Worm (Caenorhabditis elegans) whole organism, mixed stage, embryonic: Measurements from ENCODE around the gene srd-45.

ENCODE experiments used
- blmp-1 ChIP-seq: fragments of 150-350 bp; optimal IDR thresholded peaks from 2 replicates; lab custom pipeline; 2014; ENCODE audit warnings: missing biosample characterization, missing genetic modification characterization
- elt-1 ChIP-seq: sonication (generic microtip); optimal IDR thresholded peaks from 2 replicates; lab custom pipeline; 2017; ENCODE audit warnings: missing genetic modification characterization, mild to moderate bottlenecking, missing compliant biosample characterization, antibody characterized with exemption, moderate library complexity, borderline replicate concordance; ENCODE audit not compliant: insufficient read depth
- flh-1 ChIP-seq: fragments of 200-800 bp; sonication (Bioruptor generic); optimal IDR thresholded peaks from 2 replicates; lab custom pipeline; 2018; ENCODE audit warnings: mild to moderate bottlenecking, missing genetic modification characterization, moderate library complexity, missing compliant biosample characterization
- lin-13 ChIP-seq: fragments of 150-350 bp; optimal IDR thresholded peaks from 2 replicates; lab custom pipeline; 2014; ENCODE audit warnings: missing biosample characterization, missing genetic modification characterization
- lin-32 ChIP-seq: fragments of 200-800 bp; sonication (Bioruptor generic); optimal IDR thresholded peaks from 2 replicates; lab custom pipeline; 2018; ENCODE audit warnings: mild to moderate bottlenecking, missing genetic modification characterization, missing compliant biosample characterization
- unc-120 ChIP-seq: sonication (generic microtip); optimal IDR thresholded peaks from 2 replicates; lab custom pipeline; 2017; ENCODE audit warnings: missing genetic modification characterization, missing compliant biosample characterization; ENCODE audit not compliant: poor library complexity, severe bottlenecking
- unc-39 ChIP-seq: fragments of 150-350 bp; optimal IDR thresholded peaks from 2 replicates; lab custom pipeline; 2014; ENCODE audit warnings: missing biosample characterization, missing genetic modification characterization

DNA sequence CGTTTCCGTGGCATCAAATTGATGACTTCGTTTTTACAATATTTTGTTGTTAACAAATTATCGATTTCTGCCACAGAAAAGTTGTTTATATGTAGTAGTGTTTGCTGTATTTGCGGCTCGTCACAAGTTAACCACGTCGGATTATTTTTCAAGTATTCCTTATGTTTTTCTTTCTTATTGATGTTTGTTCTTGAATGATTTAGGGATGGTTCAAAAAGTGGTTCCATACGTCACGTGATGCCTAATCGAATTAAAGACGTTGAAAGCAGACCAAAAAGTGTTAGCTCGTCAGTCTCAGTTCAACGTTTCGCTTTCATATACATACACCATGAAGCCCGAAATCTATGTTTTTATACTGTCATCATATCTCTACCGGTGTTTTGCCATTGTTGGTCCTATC lies 43.3 kb upstream of the srd-45 start, which contains the start of gene lips-2:
- TF ChIP-seq blmp-1 (tag; lab: Kevin White, UChicago) (no peak), elt-1 (no peak), unc-39 (no peak), flh-1 (GFP tag; lab: Kevin White, UChicago) (no peak), lin-13 (no peak), lin-32 (no peak), unc-120 (tag; lab: Kevin White, UChicago) (no peak)
